Worm (Caenorhabditis elegans) whole organism, midembryonic: Measurements from ENCODE around the gene C49F5.8.
"Not testable (repeated sequence)": the region's sequence is repeated elsewhere in the genome, so short reads cannot be mapped to it uniquely, and the experiment has no call there.

Source experiments
- T22C8.4 ChIP-seq: fragments of 200-800 bp; sonication (Bioruptor generic); IDR thresholded peaks from 2 replicates; pipeline ENCODE4 v1.3.6; 2022; ENCODE audit warnings: missing genetic modification characterization, missing compliant biosample characterization
- klf-2 ChIP-seq: fragments of 200-800 bp; sonication (Bioruptor generic); conservative IDR thresholded peaks from 2 replicates; pipeline ENCODE4 v1.3.6; 2022; ENCODE audit warnings: missing genetic modification reagents, missing genetic modification characterization, missing compliant biosample characterization

ce11 chrX:11961103-11961502, 1.2 kb downstream of the C49F5.8 start, which contains the start of gene C49F5.13:
- TF ChIP-seq klf-2; T22C8.4 (GFP tag; lab: Robert Waterston, UW): not testable (repeated sequence)
